Worm (Caenorhabditis elegans): ENCODE results near the gene hrpk-2.

hrpk-2 gene

DNA sequence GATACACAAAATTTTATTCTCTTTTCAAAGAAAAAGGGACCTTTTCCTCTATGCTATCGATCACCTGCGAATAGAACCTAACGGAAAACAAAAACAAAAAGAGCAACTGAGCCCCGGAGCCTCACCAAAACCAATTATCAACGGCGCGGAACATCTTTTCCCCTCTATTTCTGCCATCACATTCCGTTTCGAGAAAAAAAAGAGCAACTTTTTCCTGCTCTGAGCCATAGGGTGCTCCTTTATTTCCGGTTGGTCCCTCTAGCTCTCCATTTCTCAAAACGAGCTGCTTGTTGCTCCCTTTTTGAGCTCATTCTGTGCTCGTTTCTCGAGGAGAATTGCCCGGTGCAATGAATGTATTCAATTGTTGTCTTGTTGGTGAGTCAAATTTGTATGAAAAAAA is 7.3 kb upstream of the hrpk-2 start, which contains the start of gene clp-1:
Gene clp-1 (plus strand): TSS at position 301 of the 400 bp plus-strand sequence.
- TF ChIP-seq egl-43 (GFP tag; IDR thresholded peaks at IDR 0.05) (0 out of 2 replicates have a peak, but pooled peaks have one; percentile 16), tag-97 (GFP tag; IDR thresholded peaks at IDR 0.05) (no peak)

DNA sequence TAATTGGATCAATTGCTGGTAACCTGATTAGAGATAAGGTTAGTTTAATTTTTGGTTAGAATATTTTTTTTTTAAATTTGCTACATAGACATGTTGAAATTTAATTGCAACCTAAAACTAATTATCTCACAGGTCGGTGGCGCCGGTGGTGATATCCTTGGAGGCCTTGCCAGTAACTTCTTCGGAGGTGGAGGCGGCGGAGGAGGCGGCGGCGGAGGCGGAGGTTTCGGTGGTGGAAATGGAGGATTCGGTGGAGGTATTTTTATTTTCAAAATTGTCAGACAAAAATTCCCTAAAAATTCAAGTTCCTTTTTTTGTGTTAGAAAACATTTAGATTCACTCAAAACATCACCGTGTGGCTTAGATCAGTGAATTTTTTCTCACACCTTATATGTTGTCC is 5.7 kb upstream of the hrpk-2 start:
- TF ChIP-seq mdt-29 (GFP tag; IDR thresholded peaks at IDR 0.05) (no peak), ceh-32 (tag; optimal IDR thresholded peaks at IDR 0.05; ENCODE audit: poor library complexity) (no peak), set-16 (GFP tag; IDR thresholded peaks at IDR 0.05) (peak; percentile 66), mxl-3 (GFP tag; optimal IDR thresholded peaks at IDR 0.05) (no peak), D1046.2 (GFP tag; IDR thresholded peaks at IDR 0.05) (no peak), hif-1 (tag; optimal IDR thresholded peaks at IDR 0.05) (no peak), attf-4 (tag; optimal IDR thresholded peaks at IDR 0.05) (no peak), hlh-11 (tag; optimal IDR thresholded peaks at IDR 0.05) (no peak), hlh-30 (tag; optimal IDR thresholded peaks at IDR 0.05; ENCODE audit: insufficient read depth) (no peak)

DNA sequence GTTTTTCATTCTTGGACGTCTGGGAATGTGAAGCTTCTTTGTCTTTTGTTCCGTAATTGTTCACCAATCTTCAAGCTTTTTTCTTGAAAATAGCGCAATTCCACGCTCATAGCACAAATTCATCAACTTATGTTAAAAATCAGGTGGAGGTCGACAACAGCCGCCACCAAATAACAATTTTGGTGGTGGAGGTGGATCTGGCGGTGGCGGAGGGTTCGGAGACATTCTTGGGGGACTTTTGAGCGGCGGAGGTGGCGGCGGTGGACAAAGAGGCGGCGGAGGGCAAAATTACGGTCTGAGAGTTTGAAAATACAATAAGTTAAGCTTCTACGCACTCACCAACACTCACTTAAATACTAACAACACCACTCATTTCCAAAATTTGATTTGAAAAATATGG is 5.0 kb upstream of the hrpk-2 start:
- TF ChIP-seq snpc-1.2 (GFP tag; IDR thresholded peaks at IDR 0.05) (0 out of 2 replicates have a peak, but pooled peaks have one; percentile 8), D1046.2 (GFP tag; IDR thresholded peaks at IDR 0.05) (peak; percentile 57; the same call in 1 of the 2 replicates), madf-5 (GFP tag; IDR thresholded peaks at IDR 0.05) (no peak), set-16 (GFP tag; IDR thresholded peaks at IDR 0.05) (peak; percentile 64), unc-62 (GFP tag; optimal IDR thresholded peaks at IDR 0.05 in 1 of 2) (no peak), unc-62 (tag; optimal IDR thresholded peaks at IDR 0.05) (no peak), aha-1 (tag) (peak; percentile 11), lim-7 (GFP tag; IDR thresholded peaks at IDR 0.05) (no peak)

DNA sequence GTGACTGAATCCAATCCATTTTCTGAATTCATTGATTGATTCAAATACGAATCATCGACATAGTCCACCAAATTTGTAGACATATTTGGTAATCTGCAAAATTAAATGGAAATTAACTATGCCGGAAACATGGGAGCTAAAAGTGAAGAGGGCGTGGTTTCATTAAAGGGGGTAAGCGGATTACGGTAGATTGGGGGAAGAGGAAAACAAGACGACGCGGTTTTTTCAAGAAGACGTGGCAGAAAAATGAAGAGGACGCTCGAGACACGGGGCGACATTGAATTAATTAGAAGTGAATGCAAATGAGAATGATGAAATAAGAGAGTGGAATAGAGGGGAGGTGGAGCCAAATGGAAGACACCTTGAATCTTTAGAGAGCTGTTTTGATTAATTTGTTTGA is 9.4 kb downstream of the hrpk-2 start, which contains the start of gene npr-17:
Gene npr-17 (minus strand): TSS at position 101 of the 400 bp plus-strand sequence.
- TF ChIP-seq aha-1 (tag) (peak; percentile 50), nhr-41 (GFP tag; IDR thresholded peaks at IDR 0.05) (no peak)

DNA sequence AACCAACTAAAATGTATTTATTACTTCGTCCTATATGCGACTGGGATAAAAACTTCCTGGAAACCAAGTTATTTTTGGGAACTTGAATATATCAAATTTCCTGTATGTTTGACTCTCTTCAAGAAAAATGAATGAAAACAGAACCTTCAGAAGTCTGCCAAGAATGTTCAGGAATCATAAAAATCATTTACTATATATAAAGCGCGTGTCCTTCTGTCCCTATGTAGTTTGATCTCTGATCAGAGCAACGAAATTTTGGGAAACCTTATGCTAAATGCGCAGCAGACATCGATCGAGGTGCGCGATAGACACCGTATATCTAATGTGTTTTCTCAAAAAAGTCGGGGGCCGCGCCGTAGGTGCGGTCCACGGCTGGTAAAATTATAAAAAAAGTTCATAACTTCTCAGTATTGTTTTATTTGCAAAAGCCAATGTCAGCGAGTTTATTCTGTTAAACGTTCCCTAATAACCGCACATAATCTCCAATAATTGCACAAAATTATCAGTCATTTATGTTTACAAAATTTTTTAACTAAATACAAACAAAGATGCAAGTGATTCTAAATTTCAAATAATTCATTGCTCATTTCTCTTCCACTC is 10.6 kb downstream of the hrpk-2 start:
- TF ChIP-seq ceh-28 (tag; optimal IDR thresholded peaks at IDR 0.05) (no peak), zip-2 (tag; optimal IDR thresholded peaks at IDR 0.05) (no peak), unc-39 (tag; optimal IDR thresholded peaks at IDR 0.05) (no peak), nhr-76 (tag; optimal IDR thresholded peaks at IDR 0.05) (no peak), lim-7 (GFP tag; IDR thresholded peaks at IDR 0.05) (no peak), hmg-1.1 (GFP tag; IDR thresholded peaks at IDR 0.05) (no peak), snpc-4 (tag; optimal IDR thresholded peaks at IDR 0.05) (no peak), R02D3.7 (tag; optimal IDR thresholded peaks at IDR 0.05) (no peak), F49E8.2 (tag; optimal IDR thresholded peaks at IDR 0.05; ENCODE audit: borderline replicate concordance) (no peak), madf-5 (GFP tag; IDR thresholded peaks at IDR 0.05) (no peak), T20F7.1 (GFP tag; optimal IDR thresholded peaks at IDR 0.05) (no peak), lin-15B (tag; optimal IDR thresholded peaks at IDR 0.05) (no peak)

DNA sequence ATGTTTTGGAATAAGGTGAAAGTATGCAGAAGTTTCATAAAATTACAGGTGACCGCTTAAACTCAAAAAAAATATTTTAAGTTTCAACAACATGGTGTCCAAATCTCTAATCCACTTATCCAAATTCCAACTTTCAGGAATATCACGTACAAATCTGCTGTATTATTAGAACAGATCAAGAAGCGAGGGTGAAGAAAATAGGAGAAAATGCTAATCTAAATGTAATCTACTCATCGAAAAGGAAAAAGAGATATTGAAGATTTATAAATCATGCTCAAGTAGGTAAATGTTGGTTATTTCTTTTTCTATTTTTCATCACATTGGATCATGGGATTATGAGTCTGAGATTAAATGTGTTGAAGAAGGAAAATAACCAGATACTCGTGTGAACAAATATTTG is 14.6 kb downstream of the hrpk-2 start:
- peak; percentile 67 for TF ChIP-seq aha-1 (tag)
- no peak for TF ChIP-seq dmd-8 (GFP tag; IDR thresholded peaks at IDR 0.05)
- no peak for TF ChIP-seq duxl-1 (tag; optimal IDR thresholded peaks at IDR 0.05; ENCODE audit: poor library complexity)
